Worm (Caenorhabditis elegans): ENCODE results near the gene F43C1.7.

- TF ChIP-seq ztf-29 (GFP tag; IDR thresholded peaks at IDR 0.05) = no peak
- TF ChIP-seq flt-1 (GFP tag; IDR thresholded peaks at IDR 0.05) = no peak
- no peak for TF ChIP-seq cog-1 (tag; optimal IDR thresholded peaks at IDR 0.05)
Measured at ce11 chrIII:4274524-4274923, 32.1 kb upstream of the F43C1.7 start.

All from whole organism, midembryonic.